Worm (Caenorhabditis elegans) whole organism, mixed stage, embryonic: ENCODE measurements around the gene sre-1.

Experiments used
- ces-1 ChIP-seq: fragments of 150-350 bp; optimal IDR thresholded peaks from 2 replicates; lab custom pipeline; 2014; ENCODE audit warnings: missing biosample characterization, missing genetic modification reagents, missing genetic modification characterization
- elt-3 ChIP-seq: fragments of 150-350 bp; optimal IDR thresholded peaks from 2 replicates; lab custom pipeline; 2014; ENCODE audit warnings: missing biosample characterization, missing genetic modification characterization
- lsy-2 ChIP-seq: fragments of 150-350 bp; optimal IDR thresholded peaks from 2 replicates; lab custom pipeline; 2014; ENCODE audit warnings: missing biosample characterization, missing genetic modification characterization
- mep-1 ChIP-seq: fragments of 150-350 bp; optimal IDR thresholded peaks from 2 replicates; lab custom pipeline; 2017; ENCODE audit warnings: missing biosample characterization, missing genetic modification reagents, missing genetic modification characterization, inconsistent platforms
- nhr-12 ChIP-seq: fragments of 150-350 bp; optimal IDR thresholded peaks from 2 replicates; lab custom pipeline; 2014; ENCODE audit warnings: missing biosample characterization, missing genetic modification characterization
- pha-4 ChIP-seq: fragments of 150-350 bp; optimal IDR thresholded peaks from 2 replicates; lab custom pipeline; 2018; ENCODE audit warnings: missing biosample characterization, missing genetic modification reagents, missing genetic modification characterization
- sem-2 ChIP-seq: fragments of 200-800 bp; sonication (Bioruptor generic); optimal IDR thresholded peaks from 2 replicates; lab custom pipeline; 2018; ENCODE audit warnings: mild to moderate bottlenecking, missing genetic modification characterization, missing compliant biosample characterization
- tbx-8 ChIP-seq: fragments of 200-800 bp; sonication (Bioruptor generic); optimal IDR thresholded peaks from 2 replicates; lab custom pipeline; 2018; ENCODE audit warnings: mild to moderate bottlenecking, missing genetic modification characterization, moderate library complexity, missing compliant biosample characterization
- unc-39 ChIP-seq: fragments of 150-350 bp; optimal IDR thresholded peaks from 2 replicates; lab custom pipeline; 2014; ENCODE audit warnings: missing biosample characterization, missing genetic modification characterization

DNA sequence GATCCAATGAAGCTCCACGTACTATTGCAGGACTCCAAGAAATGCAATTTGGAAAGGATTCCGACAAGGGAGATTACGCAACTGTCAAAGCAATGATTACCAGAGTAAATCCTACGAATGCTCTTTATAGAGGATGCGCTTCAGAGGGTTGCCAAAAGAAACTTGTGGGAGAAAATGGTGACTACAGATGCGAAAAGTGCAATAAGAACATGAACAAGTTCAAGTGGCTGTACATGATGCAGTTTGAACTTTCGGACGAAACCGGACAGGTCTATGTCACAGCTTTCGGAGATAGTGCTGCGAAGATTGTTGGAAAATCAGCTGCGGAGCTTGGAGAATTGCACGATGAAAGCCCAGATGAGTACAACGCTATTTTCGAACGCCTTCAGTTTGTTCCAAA lies 43.2 kb upstream of the sre-1 start:
- TF ChIP-seq nhr-12 (tag; lab: Kevin White, UChicago) = no peak
- no peak for TF ChIP-seq ces-1 (GFP tag; lab: Kevin White, UChicago)
- no peak for TF ChIP-seq sem-2 (GFP tag; lab: Kevin White, UChicago)
- TF ChIP-seq mep-1 (tag; lab: Kevin White, UChicago) = no peak
- no peak for TF ChIP-seq tbx-8
- no peak for TF ChIP-seq elt-3 (tag; lab: Kevin White, UChicago)
- TF ChIP-seq pha-4 (tag; lab: Kevin White, UChicago) = no peak
- TF ChIP-seq unc-39 (tag; lab: Kevin White, UChicago) = no peak
- TF ChIP-seq lsy-2 (tag; lab: Kevin White, UChicago) = no peak
